Comparison of ENCODE assay signal across 1 fruit fly cellular context in the genomic region with DNA sequence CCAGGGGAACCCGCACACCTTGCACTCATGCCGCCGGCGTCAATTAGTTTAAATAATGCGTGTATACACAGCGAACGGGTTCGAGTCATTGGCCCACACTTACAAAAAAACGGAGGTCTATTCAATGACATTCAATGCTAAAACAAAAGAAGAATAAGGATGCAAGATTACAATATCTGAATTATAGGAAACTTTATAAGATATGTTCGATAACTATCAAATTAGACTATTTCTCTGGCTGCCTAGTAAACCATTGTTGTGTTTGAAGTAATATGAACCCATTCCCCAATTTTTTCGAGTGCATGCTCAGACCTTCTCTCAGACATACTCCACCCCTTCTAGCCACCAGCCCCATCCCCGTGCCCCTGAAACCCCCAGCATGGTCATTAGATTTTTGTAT.
TF ChIP-seq lines count a peak whose summit lies in the region.

No protein-coding gene starts in this region.

TF ChIP-seq in whole organism, embryonic, 481 proteins besides CTCF, POLR2A, EP300 and RAD21 (continued from another document):
- TF ChIP-seq NFAT (GFP tag; IDR thresholded peaks at IDR 0.05; lab: Robert Waterston, UW) (no peak), wdn (GFP tag; IDR thresholded peaks at IDR 0.05; lab: Robert Waterston, UW) (no peak), CG6254 (GFP tag; optimal IDR thresholded peaks at IDR 0.05; lab: Kevin White, UChicago) (no peak), CG12391 (tag; optimal IDR thresholded peaks at IDR 0.05; lab: Kevin White, UChicago) (peak; percentile 22), nmo (GFP tag; optimal IDR thresholded peaks at IDR 0.05; lab: Kevin White, UChicago) (peak; percentile 23), Adf1 (GFP tag; IDR thresholded peaks at IDR 0.05; lab: Robert Waterston, UW) (no peak), Med (GFP tag; lab: Kevin White, UChicago) (peak; percentile 49), CG11398 (GFP tag; optimal IDR thresholded peaks at IDR 0.05; lab: Kevin White, UChicago) (no peak), CG10543 (GFP tag; optimal IDR thresholded peaks at IDR 0.05; lab: Kevin White, UChicago) (no peak), schlank (tag; optimal IDR thresholded peaks at IDR 0.05; lab: Kevin White, UChicago) (no peak), CG3281 (GFP tag; optimal IDR thresholded peaks at IDR 0.05; lab: Kevin White, UChicago) (no peak), Dip3 (GFP tag; optimal IDR thresholded peaks at IDR 0.05; lab: Kevin White, UChicago) (no peak), D (optimal IDR thresholded peaks at IDR 0.05; lab: Kevin White, UChicago) (no peak), D (GFP tag; optimal IDR thresholded peaks at IDR 0.05; lab: Kevin White, UChicago) (peak; percentile 4), cad (GFP tag; optimal IDR thresholded peaks at IDR 0.05; lab: Kevin White, UChicago) (no peak), bcd (GFP tag; optimal IDR thresholded peaks at IDR 0.05; lab: Kevin White, UChicago) (peak; percentile 1), CG4404 (GFP tag; IDR thresholded peaks at IDR 0.05; lab: Robert Waterston, UW) (no peak), CG7271 (tag; optimal IDR thresholded peaks at IDR 0.05; lab: Kevin White, UChicago) (no peak), CG31224 (GFP tag; IDR thresholded peaks at IDR 0.05; lab: Robert Waterston, UW) (no peak), Bdp1 (GFP tag; optimal IDR thresholded peaks at IDR 0.05; lab: Kevin White, UChicago) (no peak), eyg (GFP tag; optimal IDR thresholded peaks at IDR 0.05; lab: Kevin White, UChicago) (no peak), bsh (GFP tag; optimal IDR thresholded peaks at IDR 0.05; lab: Kevin White, UChicago) (peak in 1 of 2 experiments; percentile 44), Six4 (GFP tag; optimal IDR thresholded peaks at IDR 0.05; lab: Kevin White, UChicago) (no peak), bigmax (GFP tag; optimal IDR thresholded peaks at IDR 0.05; lab: Kevin White, UChicago) (no peak), zfh1 (GFP tag; IDR thresholded peaks at IDR 0.05; lab: Robert Waterston, UW) (no peak), CG12769 (tag; optimal IDR thresholded peaks at IDR 0.05; lab: Kevin White, UChicago) (no peak), dati (GFP tag; IDR thresholded peaks at IDR 0.05; lab: Robert Waterston, UW) (no peak), CoRest (tag; optimal IDR thresholded peaks at IDR 0.05; lab: Kevin White, UChicago) (no peak), CG1647 (GFP tag; optimal IDR thresholded peaks at IDR 0.05; lab: Kevin White, UChicago) (no peak), CG2199 (GFP tag; IDR thresholded peaks at IDR 0.05; lab: Robert Waterston, UW) (no peak), CG7372 (GFP tag; IDR thresholded peaks at IDR 0.05; lab: Robert Waterston, UW) (no peak), Stat92E (GFP tag; optimal IDR thresholded peaks at IDR 0.05; lab: Kevin White, UChicago) (no peak), eve (GFP tag; optimal IDR thresholded peaks at IDR 0.05; lab: Kevin White, UChicago) (no peak), CG14860 (GFP tag; IDR thresholded peaks at IDR 0.05; lab: Robert Waterston, UW; ENCODE audit: partially characterized antibody) (no peak), crc (GFP tag; optimal IDR thresholded peaks at IDR 0.05; lab: Kevin White, UChicago) (no peak), CG1832 (GFP tag; optimal IDR thresholded peaks at IDR 0.05; lab: Kevin White, UChicago) (no peak), CG1233 (GFP tag; optimal IDR thresholded peaks at IDR 0.05; lab: Kevin White, UChicago) (no peak), CG17359 (tag; optimal IDR thresholded peaks at IDR 0.05; lab: Kevin White, UChicago) (peak; percentile 11), lab (GFP tag; optimal IDR thresholded peaks at IDR 0.05; lab: Kevin White, UChicago) (no peak), unpg (GFP tag; optimal IDR thresholded peaks at IDR 0.05; lab: Kevin White, UChicago) (peak; percentile 0), Hand (GFP tag; optimal IDR thresholded peaks at IDR 0.05; lab: Kevin White, UChicago) (no peak), Lhr (GFP tag; optimal IDR thresholded peaks at IDR 0.05; lab: Kevin White, UChicago) (no peak), tin (GFP tag; optimal IDR thresholded peaks at IDR 0.05; lab: Kevin White, UChicago) (no peak), CG9437 (GFP tag; optimal IDR thresholded peaks at IDR 0.05; lab: Kevin White, UChicago) (no peak), CG2678 (tag; optimal IDR thresholded peaks at IDR 0.05; lab: Kevin White, UChicago) (peak; percentile 28), D19A (tag; optimal IDR thresholded peaks at IDR 0.05; lab: Kevin White, UChicago) (peak; percentile 1), scrt (GFP tag; optimal IDR thresholded peaks at IDR 0.05; lab: Kevin White, UChicago) (no peak), CG5953 (GFP tag; IDR thresholded peaks at IDR 0.05; lab: Robert Waterston, UW) (no peak), insv (GFP tag; optimal IDR thresholded peaks at IDR 0.05; lab: Kevin White, UChicago) (no peak), fd102C (GFP tag; optimal IDR thresholded peaks at IDR 0.05; lab: Kevin White, UChicago) (no peak), NC2α (GFP tag; optimal IDR thresholded peaks at IDR 0.05; lab: Kevin White, UChicago) (no peak), E2f2 (GFP tag; IDR thresholded peaks at IDR 0.05; lab: Robert Waterston, UW) (no peak), CG8388 (GFP tag; optimal IDR thresholded peaks at IDR 0.05; lab: Kevin White, UChicago) (peak; percentile 6), bab2 (GFP tag; optimal IDR thresholded peaks at IDR 0.05; lab: Kevin White, UChicago) (no peak), CG10267 (tag; optimal IDR thresholded peaks at IDR 0.05; lab: Kevin White, UChicago) (peak; percentile 11), fd3F (GFP tag; optimal IDR thresholded peaks at IDR 0.05; lab: Kevin White, UChicago) (no peak), ash1 (GFP tag; optimal IDR thresholded peaks at IDR 0.05; lab: Kevin White, UChicago) (no peak), CG6175 (GFP tag; IDR thresholded peaks at IDR 0.05; lab: Robert Waterston, UW) (no peak), jing (GFP tag; optimal IDR thresholded peaks at IDR 0.05; lab: Kevin White, UChicago) (no peak), CG7839 (tag; optimal IDR thresholded peaks at IDR 0.05; lab: Kevin White, UChicago) (peak; percentile 26), CG17361 (GFP tag; IDR thresholded peaks at IDR 0.05; lab: Robert Waterston, UW) (no peak), nerfin-1 (tag; optimal IDR thresholded peaks at IDR 0.05; lab: Kevin White, UChicago) (no peak), vvl (GFP tag; IDR thresholded peaks at IDR 0.05; lab: Robert Waterston, UW) (no peak), CG30403 (GFP tag; optimal IDR thresholded peaks at IDR 0.05; lab: Kevin White, UChicago) (no peak), sr (GFP tag; IDR thresholded peaks at IDR 0.05; lab: Robert Waterston, UW) (no peak), sisA (GFP tag; IDR thresholded peaks at IDR 0.05; lab: Robert Waterston, UW) (no peak), mirr (GFP tag; optimal IDR thresholded peaks at IDR 0.05; lab: Kevin White, UChicago) (no peak), BEAF-32 (GFP tag; optimal IDR thresholded peaks at IDR 0.05; lab: Kevin White, UChicago) (no peak), CG4328 (GFP tag; optimal IDR thresholded peaks at IDR 0.05; lab: Kevin White, UChicago) (no peak), CG12219 (GFP tag; optimal IDR thresholded peaks at IDR 0.05; lab: Kevin White, UChicago) (no peak), crol (GFP tag; IDR thresholded peaks at IDR 0.05; lab: Robert Waterston, UW) (peak; percentile 38; the same call in 1 of the 2 replicates), esg (GFP tag; conservative IDR thresholded peaks at IDR 0.05; lab: Robert Waterston, UW) (no peak)
